Worm (Caenorhabditis elegans) whole organism, L1 larva: ENCODE results near the gene F27D9.13.

Source experiments
- C16A3.4 ChIP-seq: fragments of 150-350 bp; optimal IDR thresholded peaks from 2 replicates; lab custom pipeline; 2014; ENCODE audit warnings: missing biosample characterization, missing genetic modification characterization
- C34B4.2 ChIP-seq: sonication (generic microtip); optimal IDR thresholded peaks from 2 replicates; lab custom pipeline; 2017; ENCODE audit warnings: mild to moderate bottlenecking, missing genetic modification characterization, missing compliant biosample characterization
- F16B12.6 ChIP-seq: fragments of 150-350 bp; optimal IDR thresholded peaks from 2 replicates; lab custom pipeline; 2014; ENCODE audit warnings: missing biosample characterization, missing genetic modification characterization
- Y116A8C.19 ChIP-seq: sonication (generic microtip); optimal IDR thresholded peaks from 2 replicates; lab custom pipeline; 2016; ENCODE audit warnings: missing compliant biosample characterization, missing genetic modification characterization, borderline replicate concordance
- aly-2 ChIP-seq: fragments of 150-350 bp; optimal IDR thresholded peaks from 2 replicates; lab custom pipeline; 2014; ENCODE audit warnings: missing biosample characterization, missing genetic modification characterization
- ceh-82 ChIP-seq, 3 experiments: fragments of 150-350 bp in 1 of 3; sonication (generic microtip) in 2 of 3; optimal IDR thresholded peaks; 2 replicates each; lab custom pipeline; 2014 to 2017; ENCODE audit warnings: missing biosample characterization in 3 of 3, missing genetic modification characterization in 3 of 3
- ceh-90 ChIP-seq: sonication (generic microtip); optimal IDR thresholded peaks from 2 replicates; lab custom pipeline; 2016; ENCODE audit warnings: missing genetic modification characterization, missing compliant biosample characterization
- efl-3 ChIP-seq: fragments of 200-800 bp; sonication (Bioruptor generic); optimal IDR thresholded peaks from 2 replicates; lab custom pipeline; 2018; ENCODE audit warnings: mild to moderate bottlenecking, missing genetic modification characterization, missing compliant biosample characterization
- egl-27 ChIP-seq, 2 experiments: fragments of 150-350 bp in 1 of 2; sonication (generic microtip); optimal IDR thresholded peaks; 3 replicates each; lab custom pipeline; 2017 to 2018; ENCODE audit warnings: missing biosample characterization in 2 of 2, missing genetic modification characterization in 2 of 2, missing genetic modification reagents in 2 of 2
- elt-2 ChIP-seq: sonication (generic microtip); optimal IDR thresholded peaks from 2 replicates; lab custom pipeline; 2016; ENCODE audit warnings: missing genetic modification characterization, mild to moderate bottlenecking, inconsistent platforms, missing compliant biosample characterization, missing genetic modification reagents
- fkh-10 ChIP-seq: sonication (generic microtip); optimal IDR thresholded peaks from 2 replicates; lab custom pipeline; 2017; ENCODE audit warnings: missing biosample characterization, missing genetic modification reagents, missing genetic modification characterization
- grh-1 ChIP-seq: fragments of 200-800 bp; sonication (Bioruptor generic); IDR thresholded peaks from 2 replicates; pipeline ENCODE4 v1.3.6; 2022; ENCODE audit warnings: missing genetic modification reagents, missing genetic modification characterization, missing compliant biosample characterization
- hlh-17 ChIP-seq: fragments of 200-800 bp; sonication (Bioruptor generic); optimal IDR thresholded peaks from 2 replicates; lab custom pipeline; 2018; ENCODE audit warnings: missing genetic modification characterization, mild to moderate bottlenecking, missing compliant biosample characterization, moderate library complexity, borderline replicate concordance
- hlh-4 ChIP-seq: sonication (generic microtip); optimal IDR thresholded peaks from 2 replicates; lab custom pipeline; 2016; ENCODE audit warnings: mild to moderate bottlenecking, missing genetic modification characterization, missing compliant biosample characterization
- irx-1 ChIP-seq: sonication (generic microtip); optimal IDR thresholded peaks from 2 replicates; lab custom pipeline; 2016; ENCODE audit warnings: missing genetic modification characterization, missing compliant biosample characterization
- isw-1 ChIP-seq: fragments of 200-800 bp; sonication (Bioruptor generic); IDR thresholded peaks from 2 replicates; pipeline ENCODE4 v1.3.6; 2022; ENCODE audit warnings: missing genetic modification characterization, missing compliant biosample characterization
- jun-1 ChIP-seq: fragments of 150-350 bp; optimal IDR thresholded peaks from 2 replicates; lab custom pipeline; 2014; ENCODE audit warnings: missing biosample characterization, missing genetic modification reagents, missing genetic modification characterization
- lin-14 ChIP-seq: fragments of 200-800 bp; sonication (Bioruptor generic); optimal IDR thresholded peaks from 2 replicates; lab custom pipeline; 2018; ENCODE audit warnings: mild to moderate bottlenecking, missing genetic modification characterization, moderate library complexity, missing compliant biosample characterization
- lin-35 ChIP-seq, 2 experiments: fragments of 150-350 bp; optimal IDR thresholded peaks; 2 replicates each; lab custom pipeline; 2014; ENCODE audit warnings: missing biosample characterization in 2 of 2, missing genetic modification characterization in 2 of 2, missing genetic modification reagents in 2 of 2
- lin-39 ChIP-seq: fragments of 150-350 bp; optimal IDR thresholded peaks from 2 replicates; lab custom pipeline; 2014; ENCODE audit warnings: missing biosample characterization, missing genetic modification reagents, missing genetic modification characterization
- lsy-2 ChIP-seq, 2 experiments: fragments of 150-350 bp; optimal IDR thresholded peaks; 2 replicates each; lab custom pipeline; 2014; ENCODE audit warnings: missing biosample characterization in 2 of 2, missing genetic modification characterization in 2 of 2
- mdl-1 ChIP-seq, 2 experiments: fragments of 150-350 bp; optimal IDR thresholded peaks; 2 replicates each; lab custom pipeline; 2014 to 2017; ENCODE audit warnings: missing biosample characterization in 2 of 2, missing genetic modification characterization in 2 of 2, inconsistent platforms in 1 of 2
- mef-2 ChIP-seq: fragments of 150-350 bp; optimal IDR thresholded peaks from 2 replicates; lab custom pipeline; 2014; ENCODE audit warnings: missing biosample characterization, missing genetic modification characterization
- nhr-12 ChIP-seq: sonication (generic microtip); optimal IDR thresholded peaks from 2 replicates; lab custom pipeline; 2017; ENCODE audit warnings: missing biosample characterization, missing genetic modification characterization
- nhr-19 ChIP-seq: fragments of 200-800 bp; sonication (Bioruptor generic); conservative IDR thresholded peaks from 2 replicates; pipeline ENCODE4 v1.3.6; 2022; ENCODE audit warnings: missing genetic modification characterization, missing compliant biosample characterization
- nhr-28 ChIP-seq: fragments of 150-350 bp; optimal IDR thresholded peaks from 2 replicates; lab custom pipeline; 2014; ENCODE audit warnings: missing biosample characterization, missing genetic modification characterization
- nhr-47 ChIP-seq: sonication (generic microtip); optimal IDR thresholded peaks from 2 replicates; lab custom pipeline; 2016; ENCODE audit warnings: mild to moderate bottlenecking, missing genetic modification characterization, moderate library complexity, missing compliant biosample characterization
- nhr-76 ChIP-seq: sonication (generic microtip); optimal IDR thresholded peaks from 2 replicates; lab custom pipeline; 2017; ENCODE audit warnings: missing biosample characterization, missing genetic modification characterization
- nhr-84 ChIP-seq: sonication (generic microtip); optimal IDR thresholded peaks from 2 replicates; lab custom pipeline; 2017; ENCODE audit warnings: missing biosample characterization, missing genetic modification characterization
- nhr-90 ChIP-seq: sonication (generic microtip); optimal IDR thresholded peaks from 2 replicates; lab custom pipeline; 2016; ENCODE audit warnings: mild to moderate bottlenecking, missing genetic modification characterization, missing compliant biosample characterization; ENCODE audit not compliant: poor library complexity
- pax-3 ChIP-seq: fragments of 200-800 bp; sonication (Bioruptor generic); optimal IDR thresholded peaks from 2 replicates; lab custom pipeline; 2018; ENCODE audit warnings: mild to moderate bottlenecking, missing genetic modification characterization, moderate library complexity, missing compliant biosample characterization
- pqm-1 ChIP-seq: sonication (generic microtip); optimal IDR thresholded peaks from 3 replicates; lab custom pipeline; 2017; ENCODE audit warnings: missing biosample characterization, missing genetic modification characterization
- skn-1 ChIP-seq: fragments of 150-350 bp; optimal IDR thresholded peaks from 2 replicates; lab custom pipeline; 2014; ENCODE audit warnings: missing biosample characterization, missing genetic modification characterization
- sox-4 ChIP-seq: sonication (generic microtip); optimal IDR thresholded peaks from 2 replicates; lab custom pipeline; 2016; ENCODE audit warnings: missing genetic modification characterization, missing compliant biosample characterization
- tbx-2 ChIP-seq: sonication (generic microtip); optimal IDR thresholded peaks from 2 replicates; lab custom pipeline; 2016; ENCODE audit warnings: missing genetic modification characterization, missing compliant biosample characterization
- unc-130 ChIP-seq: fragments of 150-350 bp; optimal IDR thresholded peaks from 2 replicates; lab custom pipeline; 2017; ENCODE audit warnings: missing biosample characterization, missing genetic modification characterization, inconsistent platforms
- unc-30 ChIP-seq: sonication (generic microtip); optimal IDR thresholded peaks from 2 replicates; lab custom pipeline; 2017; ENCODE audit warnings: missing biosample characterization, missing genetic modification characterization
- unc-86 ChIP-seq: sonication (generic microtip); optimal IDR thresholded peaks from 2 replicates; lab custom pipeline; 2016; ENCODE audit warnings: missing genetic modification characterization, missing compliant biosample characterization
- unc-98 ChIP-seq: fragments of 200-800 bp; sonication (Bioruptor generic); IDR thresholded peaks from 2 replicates; pipeline ENCODE4 v1.3.6; 2022; ENCODE audit warnings: missing genetic modification characterization, missing compliant biosample characterization
- xbp-1 ChIP-seq: sonication (generic microtip); optimal IDR thresholded peaks from 2 replicates; lab custom pipeline; 2016; ENCODE audit warnings: missing genetic modification characterization, missing compliant biosample characterization
- zag-1 ChIP-seq: fragments of 150-350 bp; optimal IDR thresholded peaks from 2 replicates; lab custom pipeline; 2014; ENCODE audit warnings: missing biosample characterization, missing genetic modification characterization
- zip-4 ChIP-seq: fragments of 200-800 bp; sonication (Bioruptor generic); optimal IDR thresholded peaks from 2 replicates; lab custom pipeline; 2018; ENCODE audit warnings: mild to moderate bottlenecking, missing genetic modification characterization, moderate library complexity, missing compliant biosample characterization
- ztf-4 ChIP-seq: fragments of 150-350 bp; optimal IDR thresholded peaks from 2 replicates; lab custom pipeline; 2014; ENCODE audit warnings: missing biosample characterization, missing genetic modification characterization

F27D9.13 gene

DNA sequence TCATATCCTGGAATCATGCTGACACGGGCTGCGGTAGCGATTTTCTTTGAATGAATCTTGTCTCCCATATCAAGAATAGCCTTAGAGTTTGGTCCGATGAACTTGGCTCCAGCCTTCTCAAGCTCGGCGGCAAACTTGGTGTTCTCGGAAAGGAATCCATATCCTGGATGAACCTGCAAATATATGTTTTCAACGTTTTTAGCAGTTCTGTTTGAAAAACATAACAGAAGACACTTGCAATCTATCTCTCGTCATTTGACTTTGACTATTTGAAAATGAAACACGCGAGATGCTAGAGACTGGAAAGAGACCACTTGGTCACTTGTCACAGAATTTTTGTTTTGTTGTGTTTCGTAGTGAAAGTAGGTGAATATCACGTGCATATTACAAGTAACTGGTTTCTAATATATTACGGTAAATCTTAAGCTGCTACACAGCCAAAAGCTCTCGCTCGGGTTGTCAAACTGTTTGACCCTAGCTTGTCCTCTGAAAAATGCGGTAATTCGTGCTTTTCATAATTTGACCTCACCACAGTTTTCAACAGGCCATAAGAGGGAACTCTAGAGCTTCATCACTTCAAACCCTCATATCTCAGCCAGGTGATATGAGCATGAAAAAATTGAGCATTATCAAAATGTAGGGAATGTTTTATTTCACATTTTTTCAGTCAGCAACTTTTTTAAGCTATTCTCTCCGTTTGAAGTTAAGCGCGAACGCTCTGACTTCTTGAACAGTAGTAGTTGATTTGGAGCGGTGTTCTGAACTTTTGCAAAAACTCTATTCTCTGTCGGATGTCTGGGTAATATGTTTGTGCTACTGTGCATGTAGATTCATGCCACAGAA is 7.4 kb downstream of the F27D9.13 start (continued):
- TF ChIP-seq zag-1 (tag; lab: Kevin White, UChicago): no peak
- peak; percentile 25 for TF ChIP-seq ztf-4 (tag; lab: Kevin White, UChicago)
- TF ChIP-seq aly-2 (tag; lab: Kevin White, UChicago): no peak
- peak; percentile 38 for TF ChIP-seq tbx-2 (tag; lab: Kevin White, UChicago)
- TF ChIP-seq grh-1 (GFP tag; lab: Robert Waterston, UW): peak; percentile 54
- TF ChIP-seq mdl-1 (tag; optimal IDR thresholded peaks at IDR 0.05; lab: Kevin White, UChicago): peak in 1 of 2 experiments; percentile 53

DNA sequence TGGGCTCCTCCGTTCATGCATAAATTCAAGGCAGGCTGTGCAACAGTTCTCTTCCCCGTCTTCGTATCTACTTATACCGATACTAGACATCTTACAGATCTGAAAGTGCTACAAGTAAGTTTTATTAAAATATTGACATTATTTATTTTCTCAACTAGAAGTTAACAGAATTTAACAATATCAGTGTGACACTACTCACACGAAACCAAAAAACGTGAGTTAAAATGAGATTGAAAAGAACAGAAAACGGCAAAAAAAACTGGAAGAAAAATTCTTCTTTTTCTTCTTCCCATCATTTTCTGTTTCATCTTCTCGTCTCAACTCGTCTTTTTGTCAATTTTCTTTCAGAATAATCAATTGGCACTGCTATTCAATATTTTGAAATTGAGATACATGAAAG is 10.4 kb downstream of the F27D9.13 start, which contains the start of gene F27D9.12:
TSS of gene F27D9.12 (minus strand) at position 101 of the 400 bp plus-strand sequence.
- no peak for TF ChIP-seq nhr-47 (tag; lab: Kevin White, UChicago)
- no peak for TF ChIP-seq mef-2 (tag; lab: Kevin White, UChicago)
- TF ChIP-seq Y116A8C.19: no peak
- no peak for TF ChIP-seq lsy-2 (tag; optimal IDR thresholded peaks at IDR 0.05; lab: Kevin White, UChicago)
- TF ChIP-seq unc-86 (tag; lab: Kevin White, UChicago): no peak
- TF ChIP-seq egl-27 (tag; optimal IDR thresholded peaks at IDR 0.05; lab: Kevin White, UChicago): no peak
- TF ChIP-seq lin-35 (GFP tag; optimal IDR thresholded peaks at IDR 0.05; lab: Kevin White, UChicago): no peak
- no peak for TF ChIP-seq hlh-17
- TF ChIP-seq unc-98 (GFP tag; lab: Robert Waterston, UW): no peak
- no peak for TF ChIP-seq C34B4.2 (tag; lab: Kevin White, UChicago)
- no peak for TF ChIP-seq skn-1 (tag; lab: Kevin White, UChicago)
- TF ChIP-seq sox-4 (tag; lab: Kevin White, UChicago): no peak
- no peak for TF ChIP-seq nhr-76 (tag; lab: Kevin White, UChicago)
- no peak for TF ChIP-seq unc-30 (tag; lab: Kevin White, UChicago)
- TF ChIP-seq pax-3 (tag; lab: Kevin White, UChicago): no peak
- TF ChIP-seq, all 84 proteins: peak for 0

DNA sequence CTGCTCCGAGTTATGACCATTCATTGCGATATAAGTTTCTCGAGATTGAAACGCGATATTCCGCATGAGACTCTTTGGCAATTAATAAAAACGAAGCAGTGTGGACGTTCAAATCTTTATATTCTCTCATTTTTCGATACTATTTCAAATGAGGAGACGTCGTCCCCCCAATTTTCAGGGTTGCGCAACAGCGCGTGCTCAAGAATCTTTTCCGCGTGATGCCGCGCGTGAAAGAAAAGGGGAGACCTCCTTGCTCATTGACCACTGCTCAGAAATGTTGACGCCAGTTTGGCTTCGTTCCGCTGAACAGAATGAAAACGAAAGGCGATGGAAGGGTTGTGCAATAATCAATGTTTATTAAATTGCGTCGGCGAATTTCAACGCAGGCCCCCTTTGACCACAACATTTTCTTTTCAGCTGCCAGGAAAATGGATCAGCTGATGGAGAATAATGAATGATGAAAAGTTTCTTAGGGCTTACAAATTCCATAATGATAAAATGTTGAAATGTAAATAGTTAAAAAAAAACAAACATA is 11.7 kb downstream of the F27D9.13 start:
- TF ChIP-seq elt-2 (tag; lab: Kevin White, UChicago) (no peak), nhr-19 (no peak), nhr-12 (tag; lab: Kevin White, UChicago) (no peak), unc-130 (no peak), xbp-1 (no peak), lsy-2 (tag; optimal IDR thresholded peaks at IDR 0.05; lab: Kevin White, UChicago) (no peak)

DNA sequence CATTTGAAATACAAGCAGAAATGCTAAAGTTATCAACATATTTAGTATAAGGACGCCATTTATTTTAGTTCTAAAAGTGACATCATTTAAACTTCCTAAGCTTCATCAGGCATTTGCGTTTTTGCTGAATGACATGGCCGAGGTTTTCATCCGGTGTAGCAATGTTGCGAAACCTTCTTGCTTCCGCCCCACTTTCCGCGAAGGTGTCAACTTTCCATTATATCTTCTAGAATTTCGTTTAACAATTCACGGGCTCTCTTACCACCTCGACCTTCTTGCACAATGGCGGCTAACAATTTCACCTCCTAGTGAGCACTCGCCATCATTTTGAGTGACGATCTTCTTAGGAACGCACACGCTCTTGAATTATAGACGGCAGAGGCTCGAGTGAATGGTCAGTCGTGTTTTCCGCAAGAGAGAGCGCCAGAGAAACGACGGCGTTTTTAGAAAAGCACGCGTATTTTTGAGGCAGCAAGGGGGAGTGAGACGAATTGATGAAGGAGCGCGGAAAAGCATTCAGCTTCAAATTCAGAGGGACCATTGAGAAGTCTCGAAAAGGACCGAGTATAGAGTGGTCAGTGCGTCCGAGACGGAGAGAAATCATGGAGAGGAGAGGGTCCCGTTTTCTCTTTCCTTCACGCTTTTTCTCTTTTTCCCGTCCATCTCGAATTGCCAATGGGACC is 13.4 kb downstream of the F27D9.13 start:
- TF ChIP-seq skn-1 (tag; lab: Kevin White, UChicago) (no peak), unc-86 (tag; lab: Kevin White, UChicago) (peak; percentile 36), pax-3 (tag; lab: Kevin White, UChicago) (no peak), nhr-28 (no peak), pqm-1 (tag; lab: Kevin White, UChicago) (no peak), nhr-47 (tag; lab: Kevin White, UChicago) (peak; percentile 21), fkh-10 (GFP tag; lab: Kevin White, UChicago) (peak; percentile 56), grh-1 (GFP tag; lab: Robert Waterston, UW) (no peak), hlh-4 (tag; lab: Kevin White, UChicago) (no peak), ceh-82 (tag; optimal IDR thresholded peaks at IDR 0.05; lab: Kevin White, UChicago) (peak in 1 of 3 experiments; percentile 25), efl-3 (GFP tag; lab: Kevin White, UChicago) (no peak), C16A3.4 (no peak), mdl-1 (tag; optimal IDR thresholded peaks at IDR 0.05; lab: Kevin White, UChicago) (no peak), xbp-1 (no peak), nhr-84 (tag; lab: Kevin White, UChicago) (no peak), lin-39 (no peak), isw-1 (GFP tag; lab: Robert Waterston, UW) (no peak), nhr-90 (no peak), ceh-90 (tag; lab: Kevin White, UChicago) (no peak), irx-1 (no peak), aly-2 (tag; lab: Kevin White, UChicago) (no peak), lin-14 (GFP tag; lab: Kevin White, UChicago) (peak; percentile 74), jun-1 (tag; lab: Kevin White, UChicago) (no peak), zip-4 (no peak), F16B12.6 (tag; lab: Kevin White, UChicago) (no peak)
